Worm (Caenorhabditis elegans): Measurements from ENCODE around the gene ZK632.2.

ce11 chrIII:9849950-9850349 is 51.0 kb downstream of the ZK632.2 start:
- no peak for TF ChIP-seq tab-1 (GFP tag; IDR thresholded peaks at IDR 0.05)
- no peak for TF ChIP-seq ztf-29 (GFP tag; IDR thresholded peaks at IDR 0.05)
- TF ChIP-seq klf-2 (GFP tag; conservative IDR thresholded peaks at IDR 0.05): no peak
- no peak for TF ChIP-seq med-1 (GFP tag; optimal IDR thresholded peaks at IDR 0.05; ENCODE audit: insufficient read depth)
- no peak for TF ChIP-seq flt-1 (GFP tag; IDR thresholded peaks at IDR 0.05)
- no peak for TF ChIP-seq T22C8.4 (GFP tag; IDR thresholded peaks at IDR 0.05)
- TF ChIP-seq ztf-23 (GFP tag; IDR thresholded peaks at IDR 0.05): no peak

Data from whole organism, midembryonic.